Worm (Caenorhabditis elegans) whole organism, mixed stage, embryonic: ENCODE results near the gene ora-1.

Experiments
- M03D4.4 ChIP-seq: sonication (generic microtip); optimal IDR thresholded peaks from 2 replicates; lab custom pipeline; 2017; ENCODE audit warnings: mild to moderate bottlenecking, missing genetic modification characterization, missing compliant biosample characterization
- bed-3 ChIP-seq: fragments of 200-800 bp; sonication (Bioruptor generic); optimal IDR thresholded peaks from 3 replicates; lab custom pipeline; 2018; ENCODE audit warnings: mild to moderate bottlenecking, missing genetic modification characterization, moderate library complexity, missing compliant biosample characterization
- blmp-1 ChIP-seq: fragments of 150-350 bp; optimal IDR thresholded peaks from 2 replicates; lab custom pipeline; 2014; ENCODE audit warnings: missing biosample characterization, missing genetic modification characterization
- ceh-39 ChIP-seq: fragments of 150-350 bp; optimal IDR thresholded peaks from 2 replicates; lab custom pipeline; 2014; ENCODE audit warnings: missing biosample characterization, missing genetic modification characterization
- ceh-43 ChIP-seq: fragments of 200-800 bp; sonication (Bioruptor generic); optimal IDR thresholded peaks from 2 replicates; lab custom pipeline; 2018; ENCODE audit warnings: mild to moderate bottlenecking, missing genetic modification characterization, moderate library complexity, missing compliant biosample characterization
- ceh-83 ChIP-seq: fragments of 200-800 bp; sonication (Bioruptor generic); optimal IDR thresholded peaks from 2 replicates; lab custom pipeline; 2018; ENCODE audit warnings: mild to moderate bottlenecking, missing genetic modification characterization, missing compliant biosample characterization
- ces-1 ChIP-seq: fragments of 150-350 bp; optimal IDR thresholded peaks from 2 replicates; lab custom pipeline; 2014; ENCODE audit warnings: missing biosample characterization, missing genetic modification reagents, missing genetic modification characterization
- cnd-1 ChIP-seq: fragments of 200-800 bp; sonication (Bioruptor generic); optimal IDR thresholded peaks from 2 replicates; lab custom pipeline; 2018; ENCODE audit warnings: mild to moderate bottlenecking, missing genetic modification characterization, missing compliant biosample characterization
- drap-1 ChIP-seq: fragments of 200-800 bp; sonication (Bioruptor generic); optimal IDR thresholded peaks from 3 replicates; lab custom pipeline; 2018; ENCODE audit warnings: mild to moderate bottlenecking, missing genetic modification characterization, missing compliant biosample characterization
- elt-1 ChIP-seq: sonication (generic microtip); optimal IDR thresholded peaks from 2 replicates; lab custom pipeline; 2017; ENCODE audit warnings: missing genetic modification characterization, mild to moderate bottlenecking, missing compliant biosample characterization, antibody characterized with exemption, moderate library complexity, borderline replicate concordance; ENCODE audit not compliant: insufficient read depth
- elt-3 ChIP-seq: fragments of 150-350 bp; optimal IDR thresholded peaks from 2 replicates; lab custom pipeline; 2014; ENCODE audit warnings: missing biosample characterization, missing genetic modification characterization
- flh-1 ChIP-seq: fragments of 200-800 bp; sonication (Bioruptor generic); optimal IDR thresholded peaks from 2 replicates; lab custom pipeline; 2018; ENCODE audit warnings: mild to moderate bottlenecking, missing genetic modification characterization, moderate library complexity, missing compliant biosample characterization
- ham-2 ChIP-seq: fragments of 200-800 bp; sonication (Bioruptor generic); optimal IDR thresholded peaks from 2 replicates; lab custom pipeline; 2018; ENCODE audit warnings: mild to moderate bottlenecking, missing genetic modification characterization, missing compliant biosample characterization
- hlh-1 ChIP-seq: fragments of 150-350 bp; optimal IDR thresholded peaks from 2 replicates; lab custom pipeline; 2014; ENCODE audit warnings: missing biosample characterization, missing genetic modification reagents, missing genetic modification characterization
- lin-13 ChIP-seq: fragments of 150-350 bp; optimal IDR thresholded peaks from 2 replicates; lab custom pipeline; 2014; ENCODE audit warnings: missing biosample characterization, missing genetic modification characterization
- lin-32 ChIP-seq: fragments of 200-800 bp; sonication (Bioruptor generic); optimal IDR thresholded peaks from 2 replicates; lab custom pipeline; 2018; ENCODE audit warnings: mild to moderate bottlenecking, missing genetic modification characterization, missing compliant biosample characterization
- lsy-2 ChIP-seq: fragments of 150-350 bp; optimal IDR thresholded peaks from 2 replicates; lab custom pipeline; 2014; ENCODE audit warnings: missing biosample characterization, missing genetic modification characterization
- mab-5 ChIP-seq: fragments of 150-350 bp; optimal IDR thresholded peaks from 2 replicates; lab custom pipeline; 2014; ENCODE audit warnings: missing biosample characterization, missing genetic modification characterization
- mep-1 ChIP-seq: fragments of 150-350 bp; optimal IDR thresholded peaks from 2 replicates; lab custom pipeline; 2017; ENCODE audit warnings: missing biosample characterization, missing genetic modification reagents, missing genetic modification characterization, inconsistent platforms
- mls-2 ChIP-seq: sonication (generic microtip); optimal IDR thresholded peaks from 2 replicates; lab custom pipeline; 2016; ENCODE audit warnings: mild to moderate bottlenecking, missing genetic modification characterization, moderate library complexity, missing compliant biosample characterization
- nhr-12 ChIP-seq: fragments of 150-350 bp; optimal IDR thresholded peaks from 2 replicates; lab custom pipeline; 2014; ENCODE audit warnings: missing biosample characterization, missing genetic modification characterization
- nhr-2 ChIP-seq: fragments of 150-350 bp; optimal IDR thresholded peaks from 2 replicates; lab custom pipeline; 2014; ENCODE audit warnings: missing biosample characterization, missing genetic modification characterization
- nhr-237 ChIP-seq: fragments of 150-350 bp; optimal IDR thresholded peaks from 2 replicates; lab custom pipeline; 2014; ENCODE audit warnings: missing biosample characterization, missing genetic modification characterization
- nhr-28 ChIP-seq: fragments of 150-350 bp; optimal IDR thresholded peaks from 2 replicates; lab custom pipeline; 2014; ENCODE audit warnings: missing biosample characterization, missing genetic modification characterization
- pha-4 ChIP-seq: fragments of 150-350 bp; optimal IDR thresholded peaks from 2 replicates; lab custom pipeline; 2018; ENCODE audit warnings: missing biosample characterization, missing genetic modification reagents, missing genetic modification characterization
- sem-2 ChIP-seq: fragments of 200-800 bp; sonication (Bioruptor generic); optimal IDR thresholded peaks from 2 replicates; lab custom pipeline; 2018; ENCODE audit warnings: mild to moderate bottlenecking, missing genetic modification characterization, missing compliant biosample characterization
- snpc-4 ChIP-seq: fragments of 150-350 bp; optimal IDR thresholded peaks from 2 replicates; lab custom pipeline; 2014; ENCODE audit warnings: missing biosample characterization, missing genetic modification characterization
- sptf-1 ChIP-seq: sonication (generic microtip); optimal IDR thresholded peaks from 2 replicates; lab custom pipeline; 2017; ENCODE audit warnings: mild to moderate bottlenecking, missing genetic modification characterization, moderate library complexity, missing compliant biosample characterization
- tbx-8 ChIP-seq: fragments of 200-800 bp; sonication (Bioruptor generic); optimal IDR thresholded peaks from 2 replicates; lab custom pipeline; 2018; ENCODE audit warnings: mild to moderate bottlenecking, missing genetic modification characterization, moderate library complexity, missing compliant biosample characterization
- unc-120 ChIP-seq: sonication (generic microtip); optimal IDR thresholded peaks from 2 replicates; lab custom pipeline; 2017; ENCODE audit warnings: missing genetic modification characterization, missing compliant biosample characterization; ENCODE audit not compliant: poor library complexity, severe bottlenecking
- unc-39 ChIP-seq: fragments of 150-350 bp; optimal IDR thresholded peaks from 2 replicates; lab custom pipeline; 2014; ENCODE audit warnings: missing biosample characterization, missing genetic modification characterization
- unc-62 ChIP-seq: fragments of 150-350 bp; optimal IDR thresholded peaks from 2 replicates; lab custom pipeline; 2014; ENCODE audit warnings: missing biosample characterization, missing genetic modification reagents, missing genetic modification characterization
- zip-8 ChIP-seq: fragments of 150-350 bp; optimal IDR thresholded peaks from 2 replicates; lab custom pipeline; 2014; ENCODE audit warnings: missing biosample characterization, missing genetic modification characterization
- ztf-11 ChIP-seq: fragments of 150-350 bp; optimal IDR thresholded peaks from 2 replicates; lab custom pipeline; 2014; ENCODE audit warnings: missing biosample characterization, missing genetic modification characterization

Gene ora-1

ce11 chrIV:7988385-7988784 is 10.7 kb downstream of the ora-1 start, which contains the start of gene col-115:
TSS of gene col-115 (plus strand) at chrIV:7988685.
- TF ChIP-seq nhr-237 (no peak), elt-3 (no peak), drap-1 (no peak), flh-1 (GFP tag; lab: Kevin White, UChicago) (no peak), sptf-1 (no peak), ham-2 (GFP tag; lab: Kevin White, UChicago) (no peak), mls-2 (tag; lab: Kevin White, UChicago) (no peak), tbx-8 (no peak), nhr-2 (no peak), blmp-1 (no peak), pha-4 (tag; lab: Kevin White, UChicago) (no peak), M03D4.4 (tag; lab: Kevin White, UChicago) (no peak), sem-2 (no peak)
- TF ChIP-seq, all 35 proteins: peak for 0

ce11 chrIV:7994715-7995114 is 17.0 kb downstream of the ora-1 start:
- TF ChIP-seq mab-5 (tag; lab: Kevin White, UChicago): no peak
- no peak for TF ChIP-seq blmp-1
- TF ChIP-seq unc-120 (tag; lab: Kevin White, UChicago): no peak
- TF ChIP-seq ceh-43 (GFP tag; lab: Kevin White, UChicago): no peak
- no peak for TF ChIP-seq bed-3 (GFP tag; lab: Kevin White, UChicago)
- TF ChIP-seq ces-1 (GFP tag; lab: Kevin White, UChicago): no peak
- TF ChIP-seq nhr-28 (tag; lab: Kevin White, UChicago): no peak
- TF ChIP-seq tbx-8: no peak
- no peak for TF ChIP-seq hlh-1 (tag; lab: Kevin White, UChicago)
- TF ChIP-seq ztf-11 (tag; lab: Kevin White, UChicago): no peak
- TF ChIP-seq mep-1: no peak
- TF ChIP-seq drap-1: no peak
- TF ChIP-seq zip-8 (tag; lab: Kevin White, UChicago): no peak
- TF ChIP-seq lin-32 (GFP tag; lab: Kevin White, UChicago): no peak
- no peak for TF ChIP-seq elt-1 (tag; lab: Kevin White, UChicago)
- TF ChIP-seq lsy-2: no peak
- no peak for TF ChIP-seq lin-13 (tag; lab: Kevin White, UChicago)

ce11 chrIV:8000763-8001162 is 23.1 kb downstream of the ora-1 start:
- TF ChIP-seq M03D4.4 (tag; lab: Kevin White, UChicago) (no peak), tbx-8 (no peak), elt-1 (tag; lab: Kevin White, UChicago) (no peak), unc-39 (no peak), nhr-12 (tag; lab: Kevin White, UChicago) (no peak), hlh-1 (tag; lab: Kevin White, UChicago) (no peak), nhr-2 (peak; percentile 85), zip-8 (tag; lab: Kevin White, UChicago) (peak; percentile 38), ceh-83 (GFP tag; lab: Kevin White, UChicago) (no peak)

- TF ChIP-seq cnd-1 (tag; lab: Kevin White, UChicago) (no peak), tbx-8 (no peak), ces-1 (GFP tag; lab: Kevin White, UChicago) (no peak), ceh-43 (GFP tag; lab: Kevin White, UChicago) (no peak), lin-32 (GFP tag; lab: Kevin White, UChicago) (no peak), ham-2 (GFP tag; lab: Kevin White, UChicago) (no peak), hlh-1 (tag; lab: Kevin White, UChicago) (no peak), unc-62 (GFP tag; lab: Kevin White, UChicago) (no peak), drap-1 (no peak), mls-2 (tag; lab: Kevin White, UChicago) (no peak), flh-1 (GFP tag; lab: Kevin White, UChicago) (no peak)
Observed at ce11 chrIV:8004019-8004418, 26.3 kb downstream of the ora-1 start, which contains the start of gene rig-4. TSS of gene rig-4 (minus strand) at chrIV:8004119.

ce11 chrIV:8005376-8005775 is 27.7 kb downstream of the ora-1 start:
- TF ChIP-seq M03D4.4 (tag; lab: Kevin White, UChicago) (no peak), nhr-237 (no peak), snpc-4 (tag; lab: Kevin White, UChicago) (no peak), hlh-1 (tag; lab: Kevin White, UChicago) (no peak), bed-3 (GFP tag; lab: Kevin White, UChicago) (no peak), ces-1 (GFP tag; lab: Kevin White, UChicago) (no peak), mls-2 (tag; lab: Kevin White, UChicago) (no peak), unc-39 (no peak), nhr-12 (tag; lab: Kevin White, UChicago) (no peak), mab-5 (tag; lab: Kevin White, UChicago) (no peak), cnd-1 (tag; lab: Kevin White, UChicago) (no peak), zip-8 (tag; lab: Kevin White, UChicago) (no peak), elt-1 (tag; lab: Kevin White, UChicago) (no peak), nhr-28 (tag; lab: Kevin White, UChicago) (no peak), lin-13 (tag; lab: Kevin White, UChicago) (no peak), sem-2 (no peak), ceh-39 (tag; lab: Kevin White, UChicago) (no peak), lin-32 (GFP tag; lab: Kevin White, UChicago) (no peak), tbx-8 (no peak), unc-120 (tag; lab: Kevin White, UChicago) (no peak)
